Worm (Caenorhabditis elegans): ENCODE measurements around the gene T06A1.1.

T06A1.1 gene

DNA sequence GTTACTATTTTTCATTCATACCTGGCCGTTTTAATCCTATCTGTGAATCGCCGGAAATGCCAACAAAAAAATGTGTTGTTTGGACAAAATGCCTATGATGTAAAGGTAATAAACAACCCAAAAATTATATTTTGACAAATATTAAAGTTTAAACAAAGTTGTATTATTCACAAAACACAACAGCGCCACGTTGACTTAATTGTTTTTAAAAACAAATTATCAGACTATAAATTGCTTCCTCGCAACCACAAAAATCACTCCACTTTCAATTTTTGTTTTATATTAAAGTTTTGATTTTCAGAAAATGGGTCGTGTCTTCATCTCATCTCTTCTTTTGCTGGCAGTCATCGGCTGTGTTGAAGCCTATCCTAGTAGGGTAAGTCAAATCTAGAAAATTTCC, 18.0 kb downstream of the T06A1.1 start, which contains the start of gene Y32G9A.5:
TSS of gene Y32G9A.5 (plus strand) at position 301 of the 400 bp plus-strand sequence.
- no peak for TF ChIP-seq nhr-43 (tag; optimal IDR thresholded peaks at IDR 0.05; ENCODE audit: poor library complexity, severe bottlenecking)

DNA sequence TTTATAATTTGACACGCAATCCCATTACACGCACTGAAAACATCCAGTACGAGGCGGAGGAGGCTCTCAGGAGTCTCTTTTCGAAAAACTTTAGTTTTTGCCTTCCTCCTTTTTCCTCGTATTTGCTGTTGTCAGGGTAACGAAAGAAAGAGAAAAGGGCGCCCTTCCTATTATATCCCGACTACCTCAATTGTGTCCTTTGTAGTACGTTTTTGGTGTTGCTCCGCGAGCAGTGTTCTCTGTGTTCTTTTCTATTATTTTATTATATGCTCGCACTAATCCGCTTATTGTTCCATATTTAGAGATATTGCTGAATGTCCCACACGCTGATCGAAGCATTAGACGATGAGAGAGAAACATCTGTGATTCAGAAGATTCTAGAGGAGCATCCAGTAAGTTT, 29.9 kb downstream of the T06A1.1 start, which contains the start of gene nphp-2:
TSS of gene nphp-2 (plus strand) at position 301 of the 400 bp plus-strand sequence.
- TF ChIP-seq fkh-10 (GFP tag; optimal IDR thresholded peaks at IDR 0.05) (no peak), nfya-1 (tag; optimal IDR thresholded peaks at IDR 0.05; ENCODE audit: insufficient read depth) (no peak), unc-39 (tag; optimal IDR thresholded peaks at IDR 0.05) (no peak), zag-1 (tag; optimal IDR thresholded peaks at IDR 0.05) (no peak), pha-4 (tag; optimal IDR thresholded peaks at IDR 0.05) (no peak), egl-27 (tag; optimal IDR thresholded peaks at IDR 0.05) (no peak), nhr-67 (tag; optimal IDR thresholded peaks at IDR 0.05) (no peak), pqm-1 (tag; optimal IDR thresholded peaks at IDR 0.05) (no peak), nhr-43 (tag; optimal IDR thresholded peaks at IDR 0.05; ENCODE audit: poor library complexity, severe bottlenecking) (no peak), ceh-16 (tag; optimal IDR thresholded peaks at IDR 0.05) (no peak), lsy-12 (tag; optimal IDR thresholded peaks at IDR 0.05) (no peak), ceh-28 (tag; optimal IDR thresholded peaks at IDR 0.05) (no peak), aly-2 (tag; optimal IDR thresholded peaks at IDR 0.05) (no peak)

ce11 chrV:1892567-1893277, 32.7 kb downstream of the T06A1.1 start, which contains the start of gene zig-11:
Gene zig-11, minus strand, starts transcription at chrV:1892939.
- TF ChIP-seq elt-2 (tag; optimal IDR thresholded peaks at IDR 0.05) (no peak), fkh-2 (tag; optimal IDR thresholded peaks at IDR 0.05) (no peak), lin-15B (tag; optimal IDR thresholded peaks at IDR 0.05) (peak; percentile 28), nfya-1 (tag; optimal IDR thresholded peaks at IDR 0.05; ENCODE audit: insufficient read depth) (peak; percentile 49), pqm-1 (tag; optimal IDR thresholded peaks at IDR 0.05) (no peak), tbx-2 (tag; optimal IDR thresholded peaks at IDR 0.05) (no peak)

DNA sequence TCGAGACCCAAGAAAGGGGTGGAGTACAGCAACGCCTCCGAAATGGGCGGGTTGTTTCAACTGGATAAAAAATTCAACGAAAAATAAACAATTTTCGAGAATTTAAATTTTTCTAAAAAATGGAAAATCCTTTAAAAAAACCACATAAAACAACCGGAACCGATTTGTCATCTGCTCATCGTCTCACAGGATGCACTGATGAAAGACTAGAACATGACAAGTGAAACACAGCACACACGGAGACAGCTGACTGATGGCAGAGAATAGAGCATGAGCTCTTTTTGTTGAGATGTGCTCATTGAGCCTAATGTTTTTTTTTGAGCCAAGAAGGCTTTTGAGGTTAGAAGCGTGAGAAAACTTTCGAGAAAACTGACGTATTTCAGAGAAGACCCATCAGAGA, 35.4 kb downstream of the T06A1.1 start:
- no peak for TF ChIP-seq lsy-12 (tag; optimal IDR thresholded peaks at IDR 0.05)
- peak; percentile 9 for TF ChIP-seq unc-62 (GFP tag; optimal IDR thresholded peaks at IDR 0.05)
- no peak for TF ChIP-seq ztf-4 (tag; optimal IDR thresholded peaks at IDR 0.05)
- peak; percentile 76 for TF ChIP-seq lin-39 (tag; optimal IDR thresholded peaks at IDR 0.05)

DNA sequence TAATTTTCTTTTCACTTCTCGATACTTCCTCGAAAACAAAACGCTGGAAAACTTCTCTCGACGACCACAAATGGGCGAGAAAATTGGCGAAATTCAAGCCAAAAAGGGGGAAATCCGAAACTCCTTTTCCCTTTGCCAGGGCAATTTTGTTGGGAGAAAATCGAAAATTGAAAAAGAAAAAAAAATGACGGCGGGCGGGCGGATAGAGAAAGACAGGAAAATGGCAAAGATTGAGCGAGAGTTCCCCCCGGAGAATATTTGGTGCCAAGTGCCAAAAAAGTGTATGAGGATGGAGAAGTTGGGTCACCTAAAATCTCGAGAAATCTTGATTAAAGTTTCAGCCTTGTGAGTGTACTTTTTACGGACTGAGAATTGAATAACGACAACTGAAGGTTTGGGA, 37.1 kb downstream of the T06A1.1 start:
- no peak for TF ChIP-seq ama-1 (optimal IDR thresholded peaks at IDR 0.05)
- no peak for TF ChIP-seq egl-5 (tag; optimal IDR thresholded peaks at IDR 0.05)
- TF ChIP-seq nhr-23 (tag; optimal IDR thresholded peaks at IDR 0.05) = no peak
- TF ChIP-seq nhr-12 (tag; optimal IDR thresholded peaks at IDR 0.05) = no peak
- TF ChIP-seq lsy-12 (tag; optimal IDR thresholded peaks at IDR 0.05) = no peak
- no peak for TF ChIP-seq lin-39 (tag; optimal IDR thresholded peaks at IDR 0.05)
- TF ChIP-seq elt-3 (tag; optimal IDR thresholded peaks at IDR 0.05) = no peak
- no peak for TF ChIP-seq elt-2 (tag; optimal IDR thresholded peaks at IDR 0.05)
- TF ChIP-seq fkh-10 (GFP tag; optimal IDR thresholded peaks at IDR 0.05) = no peak
- TF ChIP-seq pha-4 (tag; optimal IDR thresholded peaks at IDR 0.05) = no peak
- TF ChIP-seq nhr-28 (tag; optimal IDR thresholded peaks at IDR 0.05) = no peak
- TF ChIP-seq aly-2 (tag; optimal IDR thresholded peaks at IDR 0.05) = no peak
- TF ChIP-seq zag-1 (tag; optimal IDR thresholded peaks at IDR 0.05) = no peak
- TF ChIP-seq daf-12 (tag; optimal IDR thresholded peaks at IDR 0.05) = no peak

ce11 chrV:1886997-1887396, 38.4 kb downstream of the T06A1.1 start:
- TF ChIP-seq elt-2 (tag; optimal IDR thresholded peaks at IDR 0.05) = no peak
- TF ChIP-seq lin-39 (tag; optimal IDR thresholded peaks at IDR 0.05) = peak; percentile 39
- TF ChIP-seq nhr-25 (tag; optimal IDR thresholded peaks at IDR 0.05) = no peak
- TF ChIP-seq egl-27 (tag; optimal IDR thresholded peaks at IDR 0.05) = no peak
- no peak for TF ChIP-seq elt-3 (tag; optimal IDR thresholded peaks at IDR 0.05)
- TF ChIP-seq mdl-1 (tag; optimal IDR thresholded peaks at IDR 0.05) = no peak
- TF ChIP-seq nfya-1 (tag; optimal IDR thresholded peaks at IDR 0.05; ENCODE audit: insufficient read depth) = peak; percentile 7
- TF ChIP-seq sea-2 (GFP tag; optimal IDR thresholded peaks at IDR 0.05) = no peak
- no peak for TF ChIP-seq pha-4 (tag; optimal IDR thresholded peaks at IDR 0.05)
- TF ChIP-seq nhr-12 (tag; optimal IDR thresholded peaks at IDR 0.05) = no peak
- TF ChIP-seq unc-39 (tag; optimal IDR thresholded peaks at IDR 0.05) = no peak
- no peak for TF ChIP-seq unc-62 (GFP tag; optimal IDR thresholded peaks at IDR 0.05)
- no peak for TF ChIP-seq eor-1 (tag; optimal IDR thresholded peaks at IDR 0.05)
- TF ChIP-seq ceh-16 (tag; optimal IDR thresholded peaks at IDR 0.05) = no peak
- no peak for TF ChIP-seq lin-15B (tag; optimal IDR thresholded peaks at IDR 0.05)
- TF ChIP-seq egl-5 (tag; optimal IDR thresholded peaks at IDR 0.05) = no peak
- TF ChIP-seq nhr-77 (tag; optimal IDR thresholded peaks at IDR 0.05) = no peak
- TF ChIP-seq ZK546.5 (tag; optimal IDR thresholded peaks at IDR 0.05) = no peak
- TF ChIP-seq hmg-11 (tag; optimal IDR thresholded peaks at IDR 0.05) = peak; percentile 16
- TF ChIP-seq nhr-11 (tag; optimal IDR thresholded peaks at IDR 0.05) = no peak
- TF ChIP-seq lsy-12 (tag; optimal IDR thresholded peaks at IDR 0.05) = no peak
- no peak for TF ChIP-seq ztf-4 (tag; optimal IDR thresholded peaks at IDR 0.05)

Data from whole organism, L3 larva.